Worm (Caenorhabditis elegans): ENCODE results near the gene str-41.

str-41 gene

ce11 chrV:7420162-7420561 is 8.4 kb downstream of the str-41 start, which contains the start of gene srxa-4:
Gene srxa-4 (plus strand): TSS chrV:7420462.
- TF ChIP-seq nhr-28 (tag; optimal IDR thresholded peaks at IDR 0.05): no peak

ce11 chrV:7424336-7424735 is 12.5 kb downstream of the str-41 start, which contains the start of gene F18E3.10:
Gene F18E3.10 (minus strand): TSS chrV:7424436.
- TF ChIP-seq elt-1 (tag; optimal IDR thresholded peaks at IDR 0.05; ENCODE audit: borderline replicate concordance, insufficient read depth): no peak
- TF ChIP-seq ham-2 (GFP tag; optimal IDR thresholded peaks at IDR 0.05): no peak
- no peak for TF ChIP-seq ceh-43 (GFP tag; optimal IDR thresholded peaks at IDR 0.05)
- no peak for TF ChIP-seq nhr-76 (tag; optimal IDR thresholded peaks at IDR 0.05)
- no peak for TF ChIP-seq unc-120 (tag; optimal IDR thresholded peaks at IDR 0.05; ENCODE audit: poor library complexity, severe bottlenecking)
- TF ChIP-seq M03D4.4 (tag; optimal IDR thresholded peaks at IDR 0.05): no peak

ce11 chrV:7426594-7426993 is 14.8 kb downstream of the str-41 start, which contains the start of gene srw-68:
Gene srw-68 (minus strand): TSS chrV:7426694.
- TF ChIP-seq nhr-2 (tag; optimal IDR thresholded peaks at IDR 0.05): no peak
- TF ChIP-seq nhr-12 (tag; optimal IDR thresholded peaks at IDR 0.05): no peak
- no peak for TF ChIP-seq ceh-83 (GFP tag; optimal IDR thresholded peaks at IDR 0.05)
- TF ChIP-seq snpc-4 (tag; optimal IDR thresholded peaks at IDR 0.05): no peak
- TF ChIP-seq unc-120 (tag; optimal IDR thresholded peaks at IDR 0.05; ENCODE audit: poor library complexity, severe bottlenecking): no peak
- TF ChIP-seq lin-13 (tag; optimal IDR thresholded peaks at IDR 0.05): no peak
- TF ChIP-seq cnd-1 (tag; optimal IDR thresholded peaks at IDR 0.05): no peak
- TF ChIP-seq drap-1 (GFP tag; optimal IDR thresholded peaks at IDR 0.05): no peak
- TF ChIP-seq nhr-28 (tag; optimal IDR thresholded peaks at IDR 0.05): no peak
- TF ChIP-seq unc-39 (tag; optimal IDR thresholded peaks at IDR 0.05): no peak
- TF ChIP-seq ztf-11 (tag; optimal IDR thresholded peaks at IDR 0.05): no peak

- TF ChIP-seq cnd-1 (tag; optimal IDR thresholded peaks at IDR 0.05): no peak
- TF ChIP-seq snpc-4 (tag; optimal IDR thresholded peaks at IDR 0.05): no peak
- TF ChIP-seq mab-5 (tag; optimal IDR thresholded peaks at IDR 0.05): no peak
- TF ChIP-seq unc-39 (tag; optimal IDR thresholded peaks at IDR 0.05): no peak
- no peak for TF ChIP-seq ztf-11 (tag; optimal IDR thresholded peaks at IDR 0.05)
- TF ChIP-seq unc-120 (tag; optimal IDR thresholded peaks at IDR 0.05; ENCODE audit: poor library complexity, severe bottlenecking): no peak
- TF ChIP-seq nhr-28 (tag; optimal IDR thresholded peaks at IDR 0.05): no peak
- no peak for TF ChIP-seq ceh-39 (tag; optimal IDR thresholded peaks at IDR 0.05)
- TF ChIP-seq ham-2 (GFP tag; optimal IDR thresholded peaks at IDR 0.05): no peak
Observed at ce11 chrV:7428880-7429279, 17.1 kb downstream of the str-41 start, which contains the start of gene srw-69. Gene srw-69 (minus strand): TSS chrV:7428980.

ce11 chrV:7431016-7431415 is 19.2 kb downstream of the str-41 start, which contains the start of gene srw-71:
Gene srw-71 (minus strand): TSS chrV:7431116.
- no peak for TF ChIP-seq elt-1 (tag; optimal IDR thresholded peaks at IDR 0.05; ENCODE audit: borderline replicate concordance, insufficient read depth)
- no peak for TF ChIP-seq mls-2 (tag; optimal IDR thresholded peaks at IDR 0.05)
- no peak for TF ChIP-seq flh-1 (GFP tag; optimal IDR thresholded peaks at IDR 0.05)
- no peak for TF ChIP-seq ham-2 (GFP tag; optimal IDR thresholded peaks at IDR 0.05)
- TF ChIP-seq hlh-1 (tag; optimal IDR thresholded peaks at IDR 0.05): no peak
- TF ChIP-seq nhr-2 (tag; optimal IDR thresholded peaks at IDR 0.05): no peak
- TF ChIP-seq sem-2 (GFP tag; optimal IDR thresholded peaks at IDR 0.05): no peak
- no peak for TF ChIP-seq mab-5 (tag; optimal IDR thresholded peaks at IDR 0.05)
- TF ChIP-seq bed-3 (GFP tag; optimal IDR thresholded peaks at IDR 0.05): no peak
- no peak for TF ChIP-seq lin-13 (tag; optimal IDR thresholded peaks at IDR 0.05)
- no peak for TF ChIP-seq snpc-4 (tag; optimal IDR thresholded peaks at IDR 0.05)
- TF ChIP-seq nhr-76 (tag; optimal IDR thresholded peaks at IDR 0.05): no peak
- TF ChIP-seq ces-1 (GFP tag; optimal IDR thresholded peaks at IDR 0.05): no peak
- TF ChIP-seq blmp-1 (tag; optimal IDR thresholded peaks at IDR 0.05): no peak
- no peak for TF ChIP-seq unc-39 (tag; optimal IDR thresholded peaks at IDR 0.05)
- TF ChIP-seq elt-3 (tag; optimal IDR thresholded peaks at IDR 0.05): no peak
- no peak for TF ChIP-seq lin-32 (GFP tag; optimal IDR thresholded peaks at IDR 0.05)
- TF ChIP-seq sptf-1 (tag; optimal IDR thresholded peaks at IDR 0.05): no peak
- no peak for TF ChIP-seq cnd-1 (tag; optimal IDR thresholded peaks at IDR 0.05)

- no peak for TF ChIP-seq mep-1 (tag; optimal IDR thresholded peaks at IDR 0.05)
- TF ChIP-seq pha-4 (tag; optimal IDR thresholded peaks at IDR 0.05): no peak
- no peak for TF ChIP-seq sptf-1 (tag; optimal IDR thresholded peaks at IDR 0.05)
- TF ChIP-seq ceh-83 (GFP tag; optimal IDR thresholded peaks at IDR 0.05): no peak
- TF ChIP-seq unc-120 (tag; optimal IDR thresholded peaks at IDR 0.05; ENCODE audit: poor library complexity, severe bottlenecking): no peak
- no peak for TF ChIP-seq mab-5 (tag; optimal IDR thresholded peaks at IDR 0.05)
- no peak for TF ChIP-seq elt-3 (tag; optimal IDR thresholded peaks at IDR 0.05)
- no peak for TF ChIP-seq ces-1 (GFP tag; optimal IDR thresholded peaks at IDR 0.05)
- no peak for TF ChIP-seq ceh-43 (GFP tag; optimal IDR thresholded peaks at IDR 0.05)
- TF ChIP-seq bed-3 (GFP tag; optimal IDR thresholded peaks at IDR 0.05): no peak
- no peak for TF ChIP-seq lin-13 (tag; optimal IDR thresholded peaks at IDR 0.05)
- TF ChIP-seq ztf-11 (tag; optimal IDR thresholded peaks at IDR 0.05): no peak
- no peak for TF ChIP-seq tbx-8 (GFP tag; optimal IDR thresholded peaks at IDR 0.05)
- no peak for TF ChIP-seq nhr-28 (tag; optimal IDR thresholded peaks at IDR 0.05)
- no peak for TF ChIP-seq ham-2 (GFP tag; optimal IDR thresholded peaks at IDR 0.05)
- no peak for TF ChIP-seq drap-1 (GFP tag; optimal IDR thresholded peaks at IDR 0.05)
- TF ChIP-seq lsy-2 (tag; optimal IDR thresholded peaks at IDR 0.05): no peak
- no peak for TF ChIP-seq elt-1 (tag; optimal IDR thresholded peaks at IDR 0.05; ENCODE audit: borderline replicate concordance, insufficient read depth)
- TF ChIP-seq nhr-76 (tag; optimal IDR thresholded peaks at IDR 0.05): no peak
- TF ChIP-seq nhr-12 (tag; optimal IDR thresholded peaks at IDR 0.05): no peak
Observed at ce11 chrV:7432441-7433146, 20.8 kb downstream of the str-41 start.
